Worm (Caenorhabditis elegans) whole organism, late embryonic: ENCODE measurements around the gene H12D21.5.

ENCODE experiments used
- K02D7.2 ChIP-seq: sonication (generic microtip); optimal IDR thresholded peaks from 2 replicates; lab custom pipeline; 2017; ENCODE audit warnings: mild to moderate bottlenecking, missing genetic modification characterization, missing compliant biosample characterization
- K09A11.1 ChIP-seq: sonication (generic microtip); optimal IDR thresholded peaks from 2 replicates; lab custom pipeline; 2017; ENCODE audit warnings: antibody characterized with exemption, mild to moderate bottlenecking, missing genetic modification characterization, missing compliant biosample characterization; ENCODE audit not compliant: insufficient read depth
- T23F11.4 ChIP-seq: fragments of 200-800 bp; sonication (Bioruptor generic); optimal IDR thresholded peaks from 2 replicates; lab custom pipeline; 2018; ENCODE audit warnings: mild to moderate bottlenecking, missing genetic modification characterization, missing compliant biosample characterization
- Y22D7AL.16 ChIP-seq: sonication (generic microtip); optimal IDR thresholded peaks from 2 replicates; lab custom pipeline; 2016; ENCODE audit warnings: missing genetic modification characterization, missing compliant biosample characterization
- ceh-14 ChIP-seq: sonication (generic microtip); optimal IDR thresholded peaks from 2 replicates; lab custom pipeline; 2016; ENCODE audit warnings: missing genotype, missing genetic modification characterization, missing compliant biosample characterization
- ceh-18 ChIP-seq: sonication (generic microtip); optimal IDR thresholded peaks from 2 replicates; lab custom pipeline; 2016; ENCODE audit warnings: missing genetic modification characterization, missing compliant biosample characterization
- ceh-19 ChIP-seq: fragments of 200-800 bp; sonication (Bioruptor generic); optimal IDR thresholded peaks from 2 replicates; lab custom pipeline; 2018; ENCODE audit warnings: mild to moderate bottlenecking, missing genetic modification characterization, missing compliant biosample characterization
- ceh-31 ChIP-seq: sonication (generic microtip); optimal IDR thresholded peaks from 2 replicates; lab custom pipeline; 2016; ENCODE audit warnings: missing genetic modification characterization, missing compliant biosample characterization
- ceh-45 ChIP-seq: fragments of 200-800 bp; sonication (Bioruptor generic); IDR thresholded peaks from 2 replicates; pipeline ENCODE4 v1.3.6; 2022; ENCODE audit warnings: missing genetic modification reagents, missing genetic modification characterization, missing compliant biosample characterization
- ceh-6 ChIP-seq: fragments of 200-800 bp; sonication (Bioruptor generic); optimal IDR thresholded peaks from 2 replicates; lab custom pipeline; 2018; ENCODE audit warnings: mild to moderate bottlenecking, missing genetic modification characterization, missing compliant biosample characterization
- ceh-9 ChIP-seq: sonication (generic microtip); optimal IDR thresholded peaks from 2 replicates; lab custom pipeline; 2016; ENCODE audit warnings: mild to moderate bottlenecking, missing genetic modification characterization, inconsistent platforms, missing compliant biosample characterization
- che-1 ChIP-seq: sonication (generic microtip); optimal IDR thresholded peaks from 2 replicates; lab custom pipeline; 2016; ENCODE audit warnings: mild to moderate bottlenecking, missing genetic modification characterization, missing compliant biosample characterization
- eyg-1 ChIP-seq: sonication (generic microtip); optimal IDR thresholded peaks from 2 replicates; lab custom pipeline; 2016; ENCODE audit warnings: missing genotype, missing genetic modification characterization, missing compliant biosample characterization
- hlh-30 ChIP-seq: sonication (generic microtip); optimal IDR thresholded peaks from 2 replicates; lab custom pipeline; 2017; ENCODE audit warnings: antibody characterized with exemption, missing genetic modification characterization, missing compliant biosample characterization; ENCODE audit not compliant: insufficient read depth
- hlh-8 ChIP-seq: sonication (generic microtip); optimal IDR thresholded peaks from 2 replicates; lab custom pipeline; 2016; ENCODE audit warnings: missing genotype, missing genetic modification characterization, missing compliant biosample characterization
- madf-2 ChIP-seq: sonication (generic microtip); optimal IDR thresholded peaks from 2 replicates; lab custom pipeline; 2017; ENCODE audit warnings: missing genetic modification characterization, missing compliant biosample characterization
- nfya-1 ChIP-seq: sonication (generic microtip); optimal IDR thresholded peaks from 2 replicates; lab custom pipeline; 2017; ENCODE audit warnings: missing genetic modification characterization, mild to moderate bottlenecking, missing compliant biosample characterization, antibody characterized with exemption, moderate library complexity
- npax-4 ChIP-seq: sonication (generic microtip); optimal IDR thresholded peaks from 2 replicates; lab custom pipeline; 2016; ENCODE audit warnings: missing genetic modification characterization, missing compliant biosample characterization
- odd-2 ChIP-seq: sonication (generic microtip); optimal IDR thresholded peaks from 2 replicates; lab custom pipeline; 2017; ENCODE audit warnings: antibody characterized with exemption, mild to moderate bottlenecking, missing genetic modification characterization, missing compliant biosample characterization
- pax-1 ChIP-seq: fragments of 150-350 bp; optimal IDR thresholded peaks from 2 replicates; lab custom pipeline; 2014; ENCODE audit warnings: missing biosample characterization, missing genetic modification characterization
- pha-2 ChIP-seq: sonication (generic microtip); optimal IDR thresholded peaks from 2 replicates; lab custom pipeline; 2017; ENCODE audit warnings: mild to moderate bottlenecking, missing genetic modification characterization, missing compliant biosample characterization
- rnt-1 ChIP-seq: sonication (generic microtip); optimal IDR thresholded peaks from 2 replicates; lab custom pipeline; 2016; ENCODE audit warnings: missing genetic modification characterization, missing compliant biosample characterization
- sox-2 ChIP-seq: fragments of 200-800 bp; sonication (Bioruptor generic); IDR thresholded peaks from 2 replicates; pipeline ENCODE4 v1.3.6; 2022; ENCODE audit warnings: missing genetic modification reagents, missing genetic modification characterization, missing compliant biosample characterization
- sox-4 ChIP-seq: sonication (generic microtip); optimal IDR thresholded peaks from 2 replicates; lab custom pipeline; 2017; ENCODE audit warnings: mild to moderate bottlenecking, missing genetic modification characterization, inconsistent platforms, missing compliant biosample characterization
- tbx-7 ChIP-seq: sonication (generic microtip); optimal IDR thresholded peaks from 2 replicates; lab custom pipeline; 2016; ENCODE audit warnings: missing genotype, missing genetic modification characterization, missing compliant biosample characterization
- ttx-3 ChIP-seq: sonication (generic microtip); optimal IDR thresholded peaks from 2 replicates; lab custom pipeline; 2016; ENCODE audit warnings: missing genetic modification reagents, missing genetic modification characterization, missing compliant biosample characterization
- unc-3 ChIP-seq, 2 experiments: fragments of 200-800 bp in 1 of 2; sonication (Bioruptor generic) in 1 of 2; sonication (generic microtip) in 1 of 2; conservative IDR thresholded peaks in 1 of 2; optimal IDR thresholded peaks in 1 of 2; 2 replicates each; pipeline versions ENCODE4 v1.3.6 to Lab custom; 2016 to 2022; ENCODE audit warnings: missing compliant biosample characterization in 2 of 2, missing genetic modification characterization in 2 of 2, missing genetic modification reagents in 1 of 2
- unc-55 ChIP-seq: sonication (generic microtip); optimal IDR thresholded peaks from 2 replicates; lab custom pipeline; 2017; ENCODE audit warnings: missing biosample characterization, missing genetic modification reagents, missing genetic modification characterization
- unc-86 ChIP-seq: sonication (generic microtip); optimal IDR thresholded peaks from 2 replicates; lab custom pipeline; 2016; ENCODE audit warnings: missing genetic modification characterization, missing compliant biosample characterization
- zip-5 ChIP-seq: sonication (generic microtip); optimal IDR thresholded peaks from 2 replicates; lab custom pipeline; 2016; ENCODE audit warnings: missing genetic modification characterization, missing compliant biosample characterization

H12D21.5 gene

DNA sequence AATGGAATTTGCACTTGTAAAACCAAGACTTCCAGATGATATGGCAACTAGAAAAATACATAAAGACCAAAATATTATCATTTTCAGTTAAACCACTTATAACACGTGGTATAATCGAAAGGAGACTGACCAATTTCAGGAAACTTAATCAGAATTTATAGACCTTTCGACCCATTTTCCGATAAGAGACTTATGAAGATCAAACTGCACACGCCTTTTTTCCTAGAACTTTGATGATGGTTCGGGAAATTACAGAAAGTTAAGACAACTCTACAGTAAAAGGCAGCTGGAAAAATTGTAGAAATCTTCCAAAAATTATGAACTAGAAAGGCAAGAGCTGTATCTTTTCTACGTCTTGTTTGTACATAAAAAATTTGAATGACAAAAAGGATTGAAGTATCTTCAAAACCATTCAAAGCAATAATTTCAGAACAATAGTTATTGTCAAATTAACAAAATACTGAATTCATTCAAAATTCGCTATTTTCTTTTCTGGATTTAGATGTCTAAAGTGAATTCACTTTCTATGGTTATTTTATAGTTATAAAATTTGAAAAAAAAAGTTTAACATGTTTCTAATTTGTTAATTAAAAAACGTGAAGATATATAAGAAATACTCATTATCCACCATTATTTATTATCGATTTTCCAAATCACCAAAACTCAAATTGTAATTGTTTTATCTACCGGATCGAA lies at the start of gene H12D21.5, which contains the start of gene mpst-2:
Gene H12D21.5, plus strand, starts transcription at position 646 of the 696 bp plus-strand sequence.
Gene mpst-2, minus strand, starts transcription at position 101 of the 696 bp plus-strand sequence.
- TF ChIP-seq sox-2 (GFP tag; lab: Robert Waterston, UW) (no peak), ttx-3 (tag; lab: Kevin White, UChicago) (no peak), npax-4 (no peak), che-1 (tag; lab: Kevin White, UChicago) (no peak), ceh-18 (no peak), tbx-7 (tag; lab: Kevin White, UChicago) (no peak)

- TF ChIP-seq hlh-30 (tag; lab: Kevin White, UChicago) (peak; percentile 83), unc-3 (GFP tag; conservative IDR thresholded peaks at IDR 0.05; lab: Robert Waterston, UW) (no peak), unc-3 (tag; optimal IDR thresholded peaks at IDR 0.05; lab: Kevin White, UChicago) (no peak), madf-2 (tag; lab: Kevin White, UChicago) (peak; percentile 8), ceh-18 (peak; percentile 6), rnt-1 (tag; lab: Kevin White, UChicago) (peak; percentile 78), pax-1 (tag; lab: Kevin White, UChicago) (no peak), ceh-45 (GFP tag; lab: Robert Waterston, UW) (no peak), unc-55 (peak; percentile 45), K09A11.1 (tag; lab: Kevin White, UChicago) (no peak)
These were observed 46.4 kb upstream of the H12D21.5 start, which contains the start of gene ret-1 for ce11 chrV:14847291-14847915. TSS of gene ret-1 (minus strand) at chrV:14847413.

- no peak for TF ChIP-seq ceh-9
- no peak for TF ChIP-seq eyg-1 (tag; lab: Kevin White, UChicago)
- TF ChIP-seq unc-86, result no peak
- no peak for TF ChIP-seq sox-4 (tag; lab: Kevin White, UChicago)
- TF ChIP-seq rnt-1 (tag; lab: Kevin White, UChicago), result peak; percentile 36
- TF ChIP-seq ceh-6 (GFP tag; lab: Kevin White, UChicago), result no peak
- no peak for TF ChIP-seq ceh-14 (tag; lab: Kevin White, UChicago)
- TF ChIP-seq nfya-1 (tag; lab: Kevin White, UChicago), result peak; percentile 31
- no peak for TF ChIP-seq pha-2
- TF ChIP-seq T23F11.4 (GFP tag; lab: Kevin White, UChicago), result no peak
- TF ChIP-seq ceh-18, result peak; percentile 61
- no peak for TF ChIP-seq K02D7.2
- no peak for TF ChIP-seq madf-2 (tag; lab: Kevin White, UChicago)
- peak; percentile 87 for TF ChIP-seq hlh-30 (tag; lab: Kevin White, UChicago)
- TF ChIP-seq unc-55, result peak; percentile 99
- TF ChIP-seq hlh-8 (tag; lab: Kevin White, UChicago), result peak; percentile 13
- TF ChIP-seq, all 69 proteins: peak for 6
These were observed 45.1 kb upstream of the H12D21.5 start for ce11 chrV:14848510-14849206.

DNA sequence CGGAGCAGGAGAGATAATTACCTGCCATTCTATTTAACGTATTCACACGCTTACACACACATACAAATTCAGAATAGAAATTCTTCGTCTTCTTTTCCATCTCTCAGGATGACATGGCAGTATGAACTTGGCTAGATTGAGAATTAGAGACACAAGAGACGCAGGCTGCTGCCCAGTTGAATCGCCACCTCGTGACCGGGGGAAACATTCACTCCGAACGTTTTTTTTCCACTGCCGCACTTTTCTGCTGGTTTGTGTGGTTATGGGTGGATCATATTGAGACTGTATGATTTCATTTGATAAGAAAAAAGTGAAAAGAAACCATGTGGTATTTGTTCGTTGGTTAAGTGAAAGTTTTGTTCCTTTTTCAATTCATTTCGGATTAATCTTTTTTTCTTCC lies 44.2 kb upstream of the H12D21.5 start:
- TF ChIP-seq ceh-19 (GFP tag; lab: Kevin White, UChicago) (no peak), Y22D7AL.16 (tag; lab: Kevin White, UChicago) (no peak), hlh-30 (tag; lab: Kevin White, UChicago) (peak; percentile 89), odd-2 (no peak), ceh-9 (no peak), pha-2 (no peak), zip-5 (no peak), ceh-31 (tag; lab: Kevin White, UChicago) (peak; percentile 10), nfya-1 (tag; lab: Kevin White, UChicago) (peak; percentile 32), ceh-45 (GFP tag; lab: Robert Waterston, UW) (no peak)
